Worm (Caenorhabditis elegans) whole organism, L3 larva: ENCODE results near the gene R52.4.

Source experiments
- R02D3.7 ChIP-seq: fragments of 150-350 bp; optimal IDR thresholded peaks from 2 replicates; lab custom pipeline; 2014; ENCODE audit warnings: missing biosample characterization, missing genetic modification characterization
- ZK546.5 ChIP-seq: sonication (generic microtip); optimal IDR thresholded peaks from 2 replicates; lab custom pipeline; 2017; ENCODE audit warnings: missing biosample characterization, missing genetic modification characterization
- aly-2 ChIP-seq: fragments of 150-350 bp; optimal IDR thresholded peaks from 2 replicates; lab custom pipeline; 2014; ENCODE audit warnings: missing biosample characterization, missing genetic modification characterization
- ceh-82 ChIP-seq: fragments of 150-350 bp; optimal IDR thresholded peaks from 2 replicates; lab custom pipeline; 2014; ENCODE audit warnings: missing biosample characterization, missing genetic modification characterization
- daf-12 ChIP-seq: fragments of 150-350 bp; optimal IDR thresholded peaks from 2 replicates; lab custom pipeline; 2014; ENCODE audit warnings: missing biosample characterization, missing genetic modification reagents, missing genetic modification characterization
- egl-27 ChIP-seq: sonication (generic microtip); optimal IDR thresholded peaks from 4 replicates; lab custom pipeline; 2017; ENCODE audit warnings: missing biosample characterization, missing genetic modification reagents, missing genetic modification characterization
- egl-5 ChIP-seq: fragments of 150-350 bp; optimal IDR thresholded peaks from 2 replicates; lab custom pipeline; 2017; ENCODE audit warnings: missing biosample characterization, missing genetic modification reagents, missing genetic modification characterization, inconsistent platforms
- elt-1 ChIP-seq: fragments of 150-350 bp; optimal IDR thresholded peaks from 2 replicates; lab custom pipeline; 2014; ENCODE audit warnings: missing biosample characterization, missing genetic modification characterization
- elt-2 ChIP-seq: sonication (generic microtip); optimal IDR thresholded peaks from 2 replicates; lab custom pipeline; 2016; ENCODE audit warnings: missing genetic modification reagents, mild to moderate bottlenecking, missing genetic modification characterization, missing compliant biosample characterization
- elt-3 ChIP-seq, 3 experiments: fragments of 150-350 bp in 1 of 3; sonication (generic microtip) in 2 of 3; optimal IDR thresholded peaks; 2 replicates in 2 of 3; 4 replicates in 1 of 3; lab custom pipeline; 2014 to 2017; ENCODE audit warnings: missing biosample characterization in 3 of 3, missing genetic modification characterization in 3 of 3
- eor-1 ChIP-seq, 2 experiments: fragments of 150-350 bp; optimal IDR thresholded peaks; 2 replicates each; lab custom pipeline; 2014 to 2018; ENCODE audit warnings: missing biosample characterization in 2 of 2, missing genetic modification characterization in 2 of 2
- fkh-2 ChIP-seq: fragments of 150-350 bp; optimal IDR thresholded peaks from 2 replicates; lab custom pipeline; 2014; ENCODE audit warnings: missing biosample characterization, missing genetic modification reagents, missing genetic modification characterization
- fos-1 ChIP-seq: fragments of 150-350 bp; optimal IDR thresholded peaks from 2 replicates; lab custom pipeline; 2014; ENCODE audit warnings: missing biosample characterization, missing genetic modification characterization
- hmg-11 ChIP-seq: sonication (generic microtip); optimal IDR thresholded peaks from 2 replicates; lab custom pipeline; 2016; ENCODE audit warnings: missing genetic modification characterization, missing compliant biosample characterization
- jun-1 ChIP-seq: fragments of 150-350 bp; optimal IDR thresholded peaks from 2 replicates; lab custom pipeline; 2014; ENCODE audit warnings: missing biosample characterization, missing genetic modification reagents, missing genetic modification characterization
- lin-39 ChIP-seq: fragments of 150-350 bp; optimal IDR thresholded peaks from 2 replicates; lab custom pipeline; 2018; ENCODE audit warnings: missing biosample characterization, missing genetic modification reagents, missing genetic modification characterization
- mdl-1 ChIP-seq: fragments of 150-350 bp; optimal IDR thresholded peaks from 2 replicates; lab custom pipeline; 2014; ENCODE audit warnings: missing biosample characterization, missing genetic modification characterization
- nfya-1 ChIP-seq: sonication (generic microtip); optimal IDR thresholded peaks from 2 replicates; lab custom pipeline; 2017; ENCODE audit warnings: missing genetic modification characterization, mild to moderate bottlenecking, missing compliant biosample characterization, antibody characterized with exemption, moderate library complexity; ENCODE audit not compliant: insufficient read depth
- nhr-11 ChIP-seq: fragments of 150-350 bp; optimal IDR thresholded peaks from 2 replicates; lab custom pipeline; 2014; ENCODE audit warnings: missing biosample characterization, missing genetic modification characterization
- nhr-12 ChIP-seq: fragments of 150-350 bp; optimal IDR thresholded peaks from 2 replicates; lab custom pipeline; 2014; ENCODE audit warnings: missing biosample characterization, missing genetic modification characterization
- nhr-23 ChIP-seq: fragments of 150-350 bp; optimal IDR thresholded peaks from 2 replicates; lab custom pipeline; 2014; ENCODE audit warnings: missing biosample characterization, missing genetic modification reagents, missing genetic modification characterization
- nhr-25 ChIP-seq: sonication (generic microtip); optimal IDR thresholded peaks from 2 replicates; lab custom pipeline; 2017; ENCODE audit warnings: missing biosample characterization, missing genetic modification characterization
- nhr-67 ChIP-seq: fragments of 150-350 bp; optimal IDR thresholded peaks from 2 replicates; lab custom pipeline; 2014; ENCODE audit warnings: missing biosample characterization, missing genetic modification characterization
- nhr-77 ChIP-seq: fragments of 150-350 bp; optimal IDR thresholded peaks from 2 replicates; lab custom pipeline; 2014; ENCODE audit warnings: missing biosample characterization, missing genetic modification characterization
- pha-4 ChIP-seq: fragments of 150-350 bp; optimal IDR thresholded peaks from 2 replicates; lab custom pipeline; 2014; ENCODE audit warnings: missing biosample characterization, missing genetic modification reagents, missing genetic modification characterization
- pqm-1 ChIP-seq: fragments of 150-350 bp; optimal IDR thresholded peaks from 2 replicates; lab custom pipeline; 2017; ENCODE audit warnings: missing biosample characterization, missing genetic modification characterization, inconsistent platforms
- sea-2 ChIP-seq: fragments of 150-350 bp; sonication (generic microtip); optimal IDR thresholded peaks from 4 replicates; lab custom pipeline; 2014; ENCODE audit warnings: missing biosample characterization, missing genetic modification reagents, missing genetic modification characterization
- tbx-2 ChIP-seq: sonication (generic microtip); optimal IDR thresholded peaks from 2 replicates; lab custom pipeline; 2016; ENCODE audit warnings: mild to moderate bottlenecking, missing genetic modification characterization, missing compliant biosample characterization
- unc-39 ChIP-seq: sonication (generic microtip); optimal IDR thresholded peaks from 4 replicates; lab custom pipeline; 2017; ENCODE audit warnings: missing biosample characterization, missing genetic modification characterization
- zag-1 ChIP-seq: fragments of 150-350 bp; optimal IDR thresholded peaks from 2 replicates; lab custom pipeline; 2014; ENCODE audit warnings: missing biosample characterization, missing genetic modification characterization
- ztf-11 ChIP-seq: fragments of 150-350 bp; optimal IDR thresholded peaks from 2 replicates; lab custom pipeline; 2014; ENCODE audit warnings: missing biosample characterization, missing genetic modification characterization
- ztf-4 ChIP-seq: fragments of 150-350 bp; optimal IDR thresholded peaks from 2 replicates; lab custom pipeline; 2014; ENCODE audit warnings: missing biosample characterization, missing genetic modification characterization

The R52.4 gene

DNA sequence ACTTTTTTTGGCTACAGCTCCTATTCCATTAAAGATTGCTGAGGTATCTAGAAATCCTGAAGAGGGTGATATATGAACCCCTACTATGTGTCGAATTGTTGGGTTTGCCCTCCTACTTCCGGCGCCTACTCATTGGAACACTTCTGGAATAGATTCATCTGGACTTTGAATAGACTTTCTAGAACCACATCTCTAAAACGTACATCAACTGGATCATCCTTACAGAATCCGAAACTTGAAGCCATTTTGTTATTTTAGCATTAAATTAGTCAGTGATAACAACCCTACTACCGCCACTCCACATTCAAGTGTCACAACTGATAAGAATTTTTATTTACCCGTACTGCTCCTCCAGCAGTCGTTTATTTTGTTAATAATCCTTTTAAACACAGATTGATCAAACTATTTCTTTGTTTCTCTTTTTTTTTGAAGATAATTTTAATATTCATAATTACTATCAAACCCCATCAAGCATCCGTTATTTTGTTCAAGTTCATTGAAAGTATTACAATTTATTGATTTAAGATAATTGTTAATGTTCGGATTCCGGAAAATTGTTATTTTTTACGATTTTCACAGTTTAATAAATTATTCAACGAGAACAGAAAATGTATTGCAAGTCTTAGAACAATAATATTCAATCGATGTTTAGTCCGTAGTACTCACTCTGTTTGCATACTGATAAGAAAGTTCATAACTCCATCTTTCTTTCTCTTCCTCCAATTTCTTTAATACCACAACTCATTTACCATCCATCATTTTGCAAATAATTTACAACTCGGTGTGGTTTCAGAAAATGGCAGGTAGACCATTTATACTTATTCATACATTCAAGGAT, 8.8 kb downstream of the R52.4 start, which contains the start of gene math-42:
TSS of gene math-42 (plus strand) at position 788 of the 838 bp plus-strand sequence.
- peak; percentile 60 for TF ChIP-seq elt-2
- no peak for TF ChIP-seq sea-2 (GFP tag; lab: Kevin White, UChicago)
- TF ChIP-seq fkh-2 (tag; lab: Kevin White, UChicago): no peak
- TF ChIP-seq egl-5 (tag; lab: Kevin White, UChicago): no peak
- TF ChIP-seq ceh-82: no peak

DNA sequence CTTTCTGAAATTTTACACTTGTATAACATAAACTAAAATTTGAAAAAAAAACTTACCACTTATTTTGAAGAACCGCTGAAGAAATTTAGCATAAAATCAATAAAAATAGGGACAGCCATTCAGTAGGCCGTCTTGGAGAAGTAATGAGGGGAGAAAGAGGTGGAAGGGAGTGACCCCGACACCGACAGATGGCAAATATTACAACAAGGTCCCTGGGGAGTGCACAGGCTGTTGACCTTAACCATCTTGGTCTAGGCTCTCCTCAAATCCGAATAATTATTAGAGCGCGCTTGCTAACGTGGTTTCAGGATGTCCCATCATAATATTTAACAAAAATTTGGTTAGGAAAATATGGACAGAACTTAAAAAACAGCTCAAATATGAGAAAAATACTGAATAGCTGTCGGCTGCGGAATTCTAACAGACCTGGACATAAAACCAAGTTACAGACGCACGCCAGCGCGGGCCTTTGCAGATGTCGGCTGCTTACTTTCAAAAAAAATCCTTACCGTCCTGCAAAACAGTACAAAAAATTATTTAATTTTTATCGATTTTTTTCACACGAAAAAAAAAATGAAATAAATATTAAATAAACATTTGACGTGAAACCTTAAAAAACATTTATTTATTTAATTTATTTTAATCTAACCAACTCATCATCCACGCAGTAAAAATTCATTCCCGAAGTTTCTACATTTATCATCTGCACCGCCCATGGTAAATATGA, 13.1 kb downstream of the R52.4 start, which contains the start of gene T16A1.2:
TSS of gene T16A1.2 (plus strand) at position 677 of the 727 bp plus-strand sequence.
- no peak for TF ChIP-seq sea-2 (GFP tag; lab: Kevin White, UChicago)
- no peak for TF ChIP-seq elt-1
- TF ChIP-seq egl-27 (tag; lab: Kevin White, UChicago): no peak
- no peak for TF ChIP-seq hmg-11 (tag; lab: Kevin White, UChicago)
- no peak for TF ChIP-seq fos-1 (tag; lab: Kevin White, UChicago)
- TF ChIP-seq fkh-2 (tag; lab: Kevin White, UChicago): no peak
- TF ChIP-seq tbx-2 (tag; lab: Kevin White, UChicago): no peak
- no peak for TF ChIP-seq nfya-1 (tag; lab: Kevin White, UChicago)
- TF ChIP-seq eor-1 (tag; optimal IDR thresholded peaks at IDR 0.05; lab: Kevin White, UChicago): no peak
- no peak for TF ChIP-seq ceh-82
- TF ChIP-seq nhr-25 (tag; lab: Kevin White, UChicago): no peak
- no peak for TF ChIP-seq unc-39 (tag; lab: Kevin White, UChicago)
- TF ChIP-seq ztf-11 (tag; lab: Kevin White, UChicago): no peak
- TF ChIP-seq elt-3 (tag; optimal IDR thresholded peaks at IDR 0.05; lab: Kevin White, UChicago): no peak
- TF ChIP-seq nhr-11: no peak
- TF ChIP-seq, all 47 proteins: peak for 0

DNA sequence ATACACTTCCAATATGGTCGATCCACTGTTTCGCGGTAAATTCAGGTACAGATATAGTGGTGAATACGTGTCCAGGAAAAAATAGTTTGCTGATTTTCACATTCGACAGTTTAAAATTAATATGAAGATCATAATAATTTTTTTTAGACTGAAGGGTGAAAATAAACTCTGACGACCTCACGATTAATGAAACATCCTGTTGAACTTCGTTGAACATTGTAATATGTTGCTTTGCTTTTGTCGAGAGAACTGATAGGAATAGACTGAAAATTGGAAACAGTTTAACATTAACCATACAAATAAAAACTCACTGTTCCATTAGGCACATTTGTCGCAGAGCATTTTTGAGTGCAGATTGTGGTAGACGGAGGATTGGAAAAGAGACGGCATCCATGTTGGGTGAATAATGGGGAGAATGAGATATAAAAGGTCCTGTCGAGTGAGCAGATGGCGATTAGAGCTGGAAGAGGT, 14.7 kb downstream of the R52.4 start, which contains the start of gene fbxb-37:
TSS of gene fbxb-37 (minus strand) at position 421 of the 471 bp plus-strand sequence.
- TF ChIP-seq elt-1: no peak

DNA sequence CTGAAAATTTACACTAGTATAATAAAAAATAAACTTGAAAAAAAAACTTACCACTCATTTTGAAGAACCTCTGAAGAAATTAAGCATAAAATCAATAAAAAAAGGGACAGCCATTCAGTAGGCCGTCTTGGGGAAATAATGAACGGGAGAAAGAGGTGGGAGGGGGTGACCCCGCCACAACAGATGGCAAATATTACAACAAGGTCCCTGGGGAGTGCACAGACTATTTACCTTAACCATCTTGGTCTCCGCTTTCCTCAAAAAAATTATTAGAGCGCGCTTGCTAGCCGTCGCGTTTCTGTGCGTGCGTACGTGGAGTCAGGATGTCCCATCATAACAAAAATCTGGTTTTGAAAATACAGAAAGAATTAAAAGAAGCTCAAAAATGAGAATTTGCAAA, 16.2 kb downstream of the R52.4 start, which contains the start of gene T16A1.10:
TSS of gene T16A1.10 (minus strand) at position 123 of the 400 bp plus-strand sequence.
- TF ChIP-seq nfya-1 (tag; lab: Kevin White, UChicago): no peak
- no peak for TF ChIP-seq lin-39
- TF ChIP-seq pha-4 (tag; lab: Kevin White, UChicago): no peak
- TF ChIP-seq unc-39 (tag; lab: Kevin White, UChicago): no peak
- no peak for TF ChIP-seq nhr-77 (tag; lab: Kevin White, UChicago)
- TF ChIP-seq aly-2 (tag; lab: Kevin White, UChicago): no peak
- no peak for TF ChIP-seq mdl-1 (tag; lab: Kevin White, UChicago)
- no peak for TF ChIP-seq R02D3.7 (tag; lab: Kevin White, UChicago)

DNA sequence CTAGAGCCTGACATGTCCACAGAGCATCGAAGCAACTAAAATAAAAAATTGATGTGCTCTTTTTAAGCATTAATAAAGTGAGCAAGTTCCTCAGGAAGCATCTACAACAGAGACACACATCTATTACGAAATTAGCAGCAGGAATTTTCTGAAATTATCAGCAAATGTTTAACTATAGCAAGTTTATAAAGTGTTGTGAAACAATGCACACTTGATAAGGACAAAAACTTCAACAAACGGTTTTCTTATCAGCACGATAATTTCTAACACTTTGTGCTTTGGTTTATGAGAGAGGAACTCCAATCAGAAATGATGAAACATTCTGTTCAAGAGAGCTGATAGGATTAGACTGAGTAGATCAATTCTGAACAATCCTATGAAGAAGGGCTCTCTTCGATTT, 17.6 kb downstream of the R52.4 start, which contains the start of gene trpl-5:
TSS of gene trpl-5 (minus strand) at position 32 of the 400 bp plus-strand sequence.
- no peak for TF ChIP-seq fos-1 (tag; lab: Kevin White, UChicago)
- no peak for TF ChIP-seq ztf-4 (tag; lab: Kevin White, UChicago)
- TF ChIP-seq nfya-1 (tag; lab: Kevin White, UChicago): no peak
- no peak for TF ChIP-seq R02D3.7 (tag; lab: Kevin White, UChicago)
- TF ChIP-seq hmg-11 (tag; lab: Kevin White, UChicago): no peak
- TF ChIP-seq mdl-1 (tag; lab: Kevin White, UChicago): no peak
- TF ChIP-seq elt-2: peak; percentile 95
- TF ChIP-seq unc-39 (tag; lab: Kevin White, UChicago): no peak
- no peak for TF ChIP-seq daf-12 (tag; lab: Kevin White, UChicago)
- TF ChIP-seq zag-1 (tag; lab: Kevin White, UChicago): no peak
- TF ChIP-seq nhr-12 (tag; lab: Kevin White, UChicago): no peak
- peak; percentile 23 for TF ChIP-seq jun-1 (tag; lab: Kevin White, UChicago)
- no peak for TF ChIP-seq nhr-23 (tag; lab: Kevin White, UChicago)
- TF ChIP-seq ZK546.5 (tag; lab: Kevin White, UChicago): no peak
- no peak for TF ChIP-seq nhr-67 (tag; lab: Kevin White, UChicago)
- peak; percentile 96 for TF ChIP-seq pqm-1 (tag; lab: Kevin White, UChicago)
